Fruit fly (Drosophila melanogaster) whole organism, embryonic: ENCODE results near the gene spg.

Experiments
- Bdp1 ChIP-seq: fragments of 200-800 bp; sonication (Bioruptor generic); optimal IDR thresholded peaks from 3 replicates; lab custom pipeline; 2016; ENCODE audit warnings: missing biosample characterization, missing genetic modification characterization
- CG10147 ChIP-seq: fragments of 200-800 bp; sonication (Bioruptor generic); optimal IDR thresholded peaks from 2 replicates; lab custom pipeline; 2019; ENCODE audit warnings: missing biosample characterization, mild to moderate bottlenecking, missing genetic modification characterization, moderate library complexity
- CG12104 ChIP-seq: fragments of 200-800 bp; sonication (Bioruptor generic); optimal IDR thresholded peaks from 3 replicates; lab custom pipeline; 2016; ENCODE audit warnings: missing biosample characterization, missing genetic modification characterization
- CG1647 ChIP-seq: fragments of 200-800 bp; sonication (Bioruptor generic); optimal IDR thresholded peaks from 3 replicates; lab custom pipeline; 2016; ENCODE audit warnings: missing biosample characterization, missing genetic modification characterization
- CG16815 ChIP-seq: fragments of 200-800 bp; sonication (Bioruptor generic); optimal IDR thresholded peaks from 3 replicates; lab custom pipeline; 2017; ENCODE audit warnings: missing biosample characterization, mild to moderate bottlenecking, missing genetic modification characterization
- CG18619 ChIP-seq: fragments of 200-800 bp; sonication (Bioruptor generic); optimal IDR thresholded peaks from 3 replicates; lab custom pipeline; 2017; ENCODE audit warnings: missing biosample characterization, mild to moderate bottlenecking, missing genetic modification characterization
- CG2199 ChIP-seq: fragments of 200-800 bp; sonication (Bioruptor generic); IDR thresholded peaks from 3 replicates; pipeline ENCODE4 v1.3.6; 2022; ENCODE audit warnings: missing biosample characterization, missing genetic modification characterization
- CG2712 ChIP-seq: fragments of 200-800 bp; optimal IDR thresholded peaks from 3 replicates; lab custom pipeline; 2019; ENCODE audit warnings: missing biosample characterization, mild to moderate bottlenecking, missing genetic modification characterization, moderate library complexity
- CG34224 ChIP-seq: fragments of 200-800 bp; sonication (Bioruptor generic); IDR thresholded peaks from 3 replicates; pipeline ENCODE4 v1.3.6; 2022; ENCODE audit warnings: missing biosample characterization, missing genetic modification characterization; ENCODE audit not compliant: partially characterized antibody
- CG4707 ChIP-seq: fragments of 200-800 bp; sonication (Bioruptor generic); optimal IDR thresholded peaks from 2 replicates; lab custom pipeline; 2018; ENCODE audit warnings: missing biosample characterization, mild to moderate bottlenecking, missing genetic modification characterization, moderate library complexity
- CG6254 ChIP-seq: fragments of 200-800 bp; sonication (Bioruptor generic); optimal IDR thresholded peaks from 3 replicates; lab custom pipeline; 2017; ENCODE audit warnings: mild to moderate bottlenecking, missing biosample characterization, missing genetic modification reagents, missing genetic modification characterization
- CG6765 ChIP-seq: fragments of 200-800 bp; sonication (Bioruptor generic); optimal IDR thresholded peaks from 3 replicates; lab custom pipeline; 2017; ENCODE audit warnings: missing biosample characterization, mild to moderate bottlenecking, missing genetic modification characterization
- CG7786 ChIP-seq: fragments of 200-800 bp; sonication (Bioruptor generic); optimal IDR thresholded peaks from 2 replicates; lab custom pipeline; 2016; ENCODE audit warnings: missing biosample characterization, missing genetic modification characterization
- CG9437 ChIP-seq: fragments of 200-800 bp; sonication (Bioruptor generic); optimal IDR thresholded peaks from 2 replicates; lab custom pipeline; 2018; ENCODE audit warnings: missing biosample characterization, mild to moderate bottlenecking, missing genetic modification characterization
- D ChIP-seq, 2 experiments: fragments of 200-800 bp in 1 of 2; fragments of >200 bp in 1 of 2; sonication (Bioruptor generic) in 1 of 2; optimal IDR thresholded peaks; 2 replicates in 1 of 2; 3 replicates in 1 of 2; lab custom pipeline; 2017; ENCODE audit warnings: mild to moderate bottlenecking in 1 of 2, missing biosample characterization in 1 of 2, missing genetic modification characterization in 1 of 2, missing genetic modification reagents in 1 of 2
- D19A ChIP-seq: fragments of 200-800 bp; optimal IDR thresholded peaks from 3 replicates; lab custom pipeline; 2019; ENCODE audit warnings: missing biosample characterization, mild to moderate bottlenecking, missing genetic modification characterization, moderate library complexity
- Dad ChIP-seq: fragments of 200-800 bp; sonication (Bioruptor generic); optimal IDR thresholded peaks from 3 replicates; lab custom pipeline; 2016; ENCODE audit warnings: missing biosample characterization, missing genetic modification characterization
- Eip74EF ChIP-seq, 2 experiments: fragments of 200-800 bp in 1 of 2; fragments of >200 bp in 1 of 2; sonication (Bioruptor generic) in 1 of 2; optimal IDR thresholded peaks; 2 replicates each; lab custom pipeline; 2017 to 2019; ENCODE audit warnings: missing biosample characterization in 2 of 2, missing genetic modification characterization in 2 of 2, mild to moderate bottlenecking in 1 of 2, moderate library complexity in 1 of 2
- Ets97D ChIP-seq: fragments of 200-800 bp; sonication (Bioruptor generic); optimal IDR thresholded peaks from 3 replicates; lab custom pipeline; 2016; ENCODE audit warnings: missing biosample characterization, missing genetic modification characterization
- GATAe ChIP-seq: fragments of 200-800 bp; sonication (Bioruptor generic); conservative IDR thresholded peaks from 2 replicates; pipeline ENCODE4 v1.3.6; 2022; ENCODE audit warnings: missing biosample characterization, missing genetic modification characterization
- Gug ChIP-seq: fragments of 200-800 bp; sonication (Bioruptor generic); IDR thresholded peaks from 4 replicates; pipeline ENCODE4 v1.3.6; 2022; ENCODE audit warnings: missing biosample characterization, missing genetic modification characterization
- Hr51 ChIP-seq, 2 experiments: fragments of 200-800 bp; sonication (Bioruptor generic); optimal IDR thresholded peaks; 2 replicates in 1 of 2; 3 replicates in 1 of 2; lab custom pipeline; 2016 to 2018; ENCODE audit warnings: missing biosample characterization in 2 of 2, missing genetic modification characterization in 2 of 2, mild to moderate bottlenecking in 1 of 2, moderate library complexity in 1 of 2
- NC2β ChIP-seq: fragments of 200-800 bp; sonication (Bioruptor generic); optimal IDR thresholded peaks from 2 replicates; lab custom pipeline; 2016; ENCODE audit warnings: missing biosample characterization, missing genetic modification characterization
- Oli ChIP-seq: fragments of 200-800 bp; sonication (Bioruptor generic); optimal IDR thresholded peaks from 2 replicates; lab custom pipeline; 2018; ENCODE audit warnings: missing biosample characterization, mild to moderate bottlenecking, missing genetic modification characterization, moderate library complexity
- Sox100B ChIP-seq: fragments of 200-800 bp; sonication (Bioruptor generic); optimal IDR thresholded peaks from 3 replicates; lab custom pipeline; 2018; ENCODE audit warnings: missing biosample characterization, mild to moderate bottlenecking, missing genetic modification characterization
- TFAM ChIP-seq: fragments of 200-800 bp; sonication (Bioruptor generic); optimal IDR thresholded peaks from 2 replicates; lab custom pipeline; 2017; ENCODE audit warnings: missing biosample characterization, missing genetic modification characterization, inconsistent platforms
- abd-A ChIP-seq: fragments of 200-800 bp; sonication (Bioruptor generic); optimal IDR thresholded peaks from 3 replicates; lab custom pipeline; 2019; ENCODE audit warnings: missing biosample characterization, mild to moderate bottlenecking, missing genetic modification characterization, moderate library complexity
- ac ChIP-seq: fragments of 200-800 bp; sonication (Bioruptor generic); optimal IDR thresholded peaks from 3 replicates; lab custom pipeline; 2017; ENCODE audit warnings: missing biosample characterization, mild to moderate bottlenecking, missing genetic modification characterization
- amos ChIP-seq: fragments of 200-800 bp; sonication (Bioruptor generic); IDR thresholded peaks from 2 replicates; pipeline ENCODE4 v1.3.6; 2022; ENCODE audit warnings: missing biosample characterization, missing genetic modification characterization; ENCODE audit not compliant: partially characterized antibody
- bab2 ChIP-seq: fragments of 200-800 bp; sonication (Bioruptor generic); optimal IDR thresholded peaks from 2 replicates; lab custom pipeline; 2016; ENCODE audit warnings: missing biosample characterization, missing genetic modification characterization
- ewg ChIP-seq: fragments of 200-800 bp; sonication (Bioruptor generic); optimal IDR thresholded peaks from 3 replicates; lab custom pipeline; 2017; ENCODE audit warnings: mild to moderate bottlenecking, missing biosample characterization, missing genetic modification reagents, missing genetic modification characterization
- fd96Cb ChIP-seq: fragments of 200-800 bp; sonication (Bioruptor generic); optimal IDR thresholded peaks from 2 replicates; lab custom pipeline; 2018; ENCODE audit warnings: missing biosample characterization, mild to moderate bottlenecking, missing genetic modification characterization, moderate library complexity
- gem ChIP-seq: fragments of 200-800 bp; sonication (Bioruptor generic); optimal IDR thresholded peaks from 2 replicates; lab custom pipeline; 2019; ENCODE audit warnings: missing biosample characterization, mild to moderate bottlenecking, missing genetic modification characterization, moderate library complexity
- gsb ChIP-seq: fragments of 200-800 bp; sonication (Bioruptor generic); IDR thresholded peaks from 2 replicates; pipeline ENCODE4 v1.3.6; 2022; ENCODE audit warnings: missing biosample characterization, missing genetic modification characterization
- hb ChIP-seq: fragments of 200-800 bp; sonication (Bioruptor generic); IDR thresholded peaks from 3 replicates; pipeline ENCODE4 v1.3.6; 2022; ENCODE audit warnings: missing biosample characterization, missing genetic modification characterization; ENCODE audit not compliant: partially characterized antibody
- hbn ChIP-seq: fragments of 200-800 bp; sonication (Bioruptor generic); IDR thresholded peaks from 2 replicates; pipeline ENCODE4 v1.3.6; 2022; ENCODE audit warnings: missing biosample characterization, missing genetic modification characterization; ENCODE audit not compliant: partially characterized antibody
- lmd ChIP-seq: fragments of 200-800 bp; sonication (Bioruptor generic); IDR thresholded peaks from 2 replicates; pipeline ENCODE4 v1.3.6; 2022; ENCODE audit warnings: missing biosample characterization, missing genetic modification characterization
- onecut ChIP-seq: fragments of 200-800 bp; sonication (Bioruptor generic); IDR thresholded peaks from 2 replicates; pipeline ENCODE4 v1.3.6; 2022; ENCODE audit warnings: missing biosample characterization, missing genetic modification characterization
- peb ChIP-seq: fragments of 200-800 bp; sonication (Bioruptor generic); IDR thresholded peaks from 2 replicates; pipeline ENCODE4 v1.3.6; 2022; ENCODE audit warnings: missing biosample characterization, missing genetic modification characterization
- pnt ChIP-seq: fragments of 200-800 bp; sonication (Bioruptor generic); optimal IDR thresholded peaks from 3 replicates; lab custom pipeline; 2016; ENCODE audit warnings: missing biosample characterization, missing genetic modification characterization
- pum ChIP-seq: fragments of 200-800 bp; sonication (Bioruptor generic); optimal IDR thresholded peaks from 2 replicates; lab custom pipeline; 2016; ENCODE audit warnings: missing biosample characterization, missing genetic modification characterization
- row ChIP-seq: fragments of 200-800 bp; sonication (Bioruptor generic); IDR thresholded peaks from 3 replicates; pipeline ENCODE4 v1.3.6; 2022; ENCODE audit warnings: missing biosample characterization, missing genetic modification characterization
- tio ChIP-seq: fragments of 200-800 bp; sonication (Bioruptor generic); optimal IDR thresholded peaks from 2 replicates; lab custom pipeline; 2017; ENCODE audit warnings: missing biosample characterization, missing genetic modification characterization, inconsistent platforms
- tll ChIP-seq, 2 experiments: fragments of 200-800 bp in 1 of 2; fragments of >200 bp in 1 of 2; sonication (Bioruptor generic) in 1 of 2; optimal IDR thresholded peaks; 2 replicates each; lab custom pipeline; 2017 to 2019; ENCODE audit warnings: missing biosample characterization in 2 of 2, missing genetic modification characterization in 2 of 2, mild to moderate bottlenecking in 1 of 2, moderate library complexity in 1 of 2
- wor ChIP-seq: fragments of 200-800 bp; sonication (Bioruptor generic); IDR thresholded peaks from 2 replicates; pipeline ENCODE4 v1.3.6; 2022; ENCODE audit warnings: missing biosample characterization, missing genetic modification characterization
- zf30C ChIP-seq: fragments of 200-800 bp; sonication (Bioruptor generic); optimal IDR thresholded peaks from 3 replicates; lab custom pipeline; 2018; ENCODE audit warnings: missing biosample characterization, mild to moderate bottlenecking, missing genetic modification characterization
- zfh2 ChIP-seq: fragments of 200-800 bp; sonication (Bioruptor generic); optimal IDR thresholded peaks from 2 replicates; lab custom pipeline; 2016; ENCODE audit warnings: missing biosample characterization, missing genetic modification characterization

Gene spg

dm6 chr3R:28888561-28889426, 43.7 kb downstream of the spg start (continued):
- TF ChIP-seq CG2712 (tag; lab: Kevin White, UChicago) (peak; percentile 72), gem (tag; lab: Kevin White, UChicago) (peak; percentile 80), CG7786 (GFP tag; lab: Kevin White, UChicago) (peak; percentile 92), D19A (peak; percentile 64), bab2 (GFP tag; lab: Kevin White, UChicago) (peak; percentile 78), peb (GFP tag; lab: Robert Waterston, UW) (peak; percentile 29; the same call in 1 of the 2 replicates), CG6254 (GFP tag; lab: Kevin White, UChicago) (peak; percentile 15), Bdp1 (GFP tag; lab: Kevin White, UChicago) (peak; percentile 70), tll (GFP tag; optimal IDR thresholded peaks at IDR 0.05; lab: Kevin White, UChicago) (no peak), ewg (peak; percentile 95), CG4707 (GFP tag; lab: Kevin White, UChicago) (no peak), zfh2 (GFP tag; lab: Kevin White, UChicago) (peak; percentile 94), CG9437 (GFP tag; lab: Kevin White, UChicago) (peak; percentile 78), Sox100B (GFP tag; lab: Kevin White, UChicago) (peak; percentile 71), Ets97D (GFP tag; lab: Kevin White, UChicago) (peak; percentile 60), Dad (GFP tag; lab: Kevin White, UChicago) (peak; percentile 83), NC2β (GFP tag; lab: Kevin White, UChicago) (peak; percentile 72), onecut (GFP tag; lab: Robert Waterston, UW) (peak; percentile 50), pnt (GFP tag; lab: Kevin White, UChicago) (peak; percentile 79), GATAe (no peak), hb (GFP tag; lab: Robert Waterston, UW) (no peak), gsb (GFP tag; lab: Robert Waterston, UW) (0 out of 2 replicates have a peak, but pooled peaks have one; percentile 35), hbn (no peak), TFAM (no peak), row (peak; percentile 80), D (optimal IDR thresholded peaks at IDR 0.05; lab: Kevin White, UChicago) (no peak), D (GFP tag; optimal IDR thresholded peaks at IDR 0.05; lab: Kevin White, UChicago) (peak; percentile 64), abd-A (tag; lab: Kevin White, UChicago) (peak; percentile 89), CG16815 (GFP tag; lab: Kevin White, UChicago) (peak; percentile 72), wor (GFP tag; lab: Robert Waterston, UW) (no peak), CG34224 (GFP tag; lab: Robert Waterston, UW) (no peak), tio (GFP tag; lab: Kevin White, UChicago) (no peak), zf30C (GFP tag; lab: Kevin White, UChicago) (no peak), Gug (GFP tag; lab: Robert Waterston, UW) (peak; percentile 76; the same call in 3 of the 4 replicates), Eip74EF (GFP tag; optimal IDR thresholded peaks at IDR 0.05; lab: Kevin White, UChicago) (peak in 1 of 2 experiments; percentile 68), Oli (tag; lab: Kevin White, UChicago) (peak; percentile 41), CG6765 (GFP tag; lab: Kevin White, UChicago) (peak; percentile 46), amos (GFP tag; lab: Robert Waterston, UW) (no peak), fd96Cb (tag; lab: Kevin White, UChicago) (peak; percentile 71), lmd (GFP tag; lab: Robert Waterston, UW) (peak; percentile 74), CG12104 (GFP tag; lab: Kevin White, UChicago) (peak; percentile 82), CG10147 (GFP tag; lab: Kevin White, UChicago) (peak; percentile 79), pum (peak; percentile 88), CG1647 (GFP tag; lab: Kevin White, UChicago) (peak; percentile 60), CG2199 (peak; percentile 51; the same call in 1 of the 3 replicates), CG18619 (GFP tag; lab: Kevin White, UChicago) (peak; percentile 80), ac (GFP tag; lab: Kevin White, UChicago) (peak; percentile 8), Hr51 (GFP tag; optimal IDR thresholded peaks at IDR 0.05; lab: Kevin White, UChicago) (peak; percentile 61 to 66)
